Fruit fly (Drosophila melanogaster) whole organism, embryonic: ENCODE measurements around the gene Gmap.

ENCODE experiments used
- Atf6 ChIP-seq: fragments of 200-800 bp; sonication (Bioruptor generic); IDR thresholded peaks from 2 replicates; pipeline ENCODE4 v1.3.6; 2022; ENCODE audit warnings: missing biosample characterization, missing genetic modification characterization
- B-H1 ChIP-seq: fragments of 200-800 bp; sonication (Bioruptor generic); IDR thresholded peaks from 3 replicates; pipeline ENCODE4 v1.3.6; 2022; ENCODE audit warnings: missing biosample characterization, missing genetic modification characterization
- BEAF-32 ChIP-seq: fragments of 200-800 bp; sonication (Bioruptor generic); optimal IDR thresholded peaks from 3 replicates; lab custom pipeline; 2017; ENCODE audit warnings: missing biosample characterization, missing genetic modification characterization, mild to moderate bottlenecking, moderate library complexity, missing genetic modification reagents
- Bdp1 ChIP-seq: fragments of 200-800 bp; sonication (Bioruptor generic); optimal IDR thresholded peaks from 3 replicates; lab custom pipeline; 2016; ENCODE audit warnings: missing biosample characterization, missing genetic modification characterization
- CG12219 ChIP-seq: fragments of 200-800 bp; sonication (Bioruptor generic); optimal IDR thresholded peaks from 3 replicates; lab custom pipeline; 2018; ENCODE audit warnings: missing biosample characterization, mild to moderate bottlenecking, missing genetic modification characterization
- CG12391 ChIP-seq: fragments of 200-800 bp; sonication (Bioruptor generic); optimal IDR thresholded peaks from 3 replicates; lab custom pipeline; 2018; ENCODE audit warnings: missing biosample characterization, mild to moderate bottlenecking, missing genetic modification characterization, moderate library complexity
- CG12942 ChIP-seq: fragments of 200-800 bp; sonication (Bioruptor generic); optimal IDR thresholded peaks from 3 replicates; lab custom pipeline; 2016; ENCODE audit warnings: missing biosample characterization, missing genetic modification characterization
- CG14441 ChIP-seq: fragments of 200-800 bp; sonication (Bioruptor generic); IDR thresholded peaks from 2 replicates; pipeline ENCODE4 v1.3.6; 2022; ENCODE audit warnings: missing biosample characterization, missing genetic modification characterization
- CG14667 ChIP-seq: fragments of 200-800 bp; sonication (Bioruptor generic); IDR thresholded peaks from 2 replicates; pipeline ENCODE4 v1.3.6; 2022; ENCODE audit warnings: missing biosample characterization, missing genetic modification characterization
- CG17186 ChIP-seq: fragments of 200-800 bp; sonication (Bioruptor generic); optimal IDR thresholded peaks from 3 replicates; lab custom pipeline; 2017; ENCODE audit warnings: missing biosample characterization, missing genetic modification reagents, missing genetic modification characterization
- CG18619 ChIP-seq: fragments of 200-800 bp; sonication (Bioruptor generic); optimal IDR thresholded peaks from 3 replicates; lab custom pipeline; 2017; ENCODE audit warnings: missing biosample characterization, mild to moderate bottlenecking, missing genetic modification characterization
- CG30403 ChIP-seq: fragments of 200-800 bp; sonication (Bioruptor generic); optimal IDR thresholded peaks from 3 replicates; lab custom pipeline; 2016; ENCODE audit warnings: missing biosample characterization, missing genetic modification characterization
- CG4282 ChIP-seq: fragments of 200-800 bp; sonication (Bioruptor generic); optimal IDR thresholded peaks from 2 replicates; lab custom pipeline; 2016; ENCODE audit warnings: missing biosample characterization, missing genetic modification characterization
- CG4328 ChIP-seq: fragments of 200-800 bp; sonication (Bioruptor generic); optimal IDR thresholded peaks from 3 replicates; lab custom pipeline; 2017; ENCODE audit warnings: missing biosample characterization, missing genetic modification reagents, missing genetic modification characterization
- CG4424 ChIP-seq: fragments of 200-800 bp; sonication (Bioruptor generic); optimal IDR thresholded peaks from 3 replicates; lab custom pipeline; 2016; ENCODE audit warnings: missing biosample characterization, missing genetic modification characterization
- CG8290 ChIP-seq, 3 experiments: fragments of 200-800 bp; sonication (Bioruptor generic); optimal IDR thresholded peaks; 2 replicates each; lab custom pipeline; 2016 to 2019; ENCODE audit warnings: missing biosample characterization in 3 of 3, missing genetic modification characterization in 3 of 3, mild to moderate bottlenecking in 2 of 3, moderate library complexity in 1 of 3
- Chrac-16 ChIP-seq: fragments of 200-800 bp; sonication (Bioruptor generic); optimal IDR thresholded peaks from 3 replicates; lab custom pipeline; 2016; ENCODE audit warnings: missing biosample characterization, missing genetic modification characterization
- HHEX ChIP-seq: fragments of 200-800 bp; sonication (Bioruptor generic); optimal IDR thresholded peaks from 3 replicates; lab custom pipeline; 2017; ENCODE audit warnings: missing biosample characterization, mild to moderate bottlenecking, missing genetic modification characterization, missing genetic modification reagents
- HLH4C ChIP-seq: fragments of 200-800 bp; sonication (Bioruptor generic); IDR thresholded peaks from 3 replicates; pipeline ENCODE4 v1.3.6; 2022; ENCODE audit warnings: missing biosample characterization, missing genetic modification characterization; ENCODE audit not compliant: partially characterized antibody
- Hmr ChIP-seq: fragments of 200-800 bp; sonication (Bioruptor generic); optimal IDR thresholded peaks from 3 replicates; lab custom pipeline; 2017; ENCODE audit warnings: mild to moderate bottlenecking, missing biosample characterization, missing genetic modification reagents, missing genetic modification characterization
- Lpt ChIP-seq: fragments of >200 bp; optimal IDR thresholded peaks from 2 replicates; lab custom pipeline; 2018; ENCODE audit warnings: missing biosample characterization, missing genetic modification characterization
- MBD-R2 ChIP-seq: fragments of 200-800 bp; sonication (Bioruptor generic); IDR thresholded peaks from 2 replicates; pipeline ENCODE4 v1.3.6; 2022; ENCODE audit warnings: missing biosample characterization, missing genetic modification characterization
- MTF-1 ChIP-seq: fragments of 200-800 bp; sonication (Bioruptor generic); optimal IDR thresholded peaks from 2 replicates; lab custom pipeline; 2018; ENCODE audit warnings: missing biosample characterization, mild to moderate bottlenecking, missing genetic modification characterization, borderline replicate concordance
- Mes4 ChIP-seq: fragments of 200-800 bp; sonication (Bioruptor generic); optimal IDR thresholded peaks from 2 replicates; lab custom pipeline; 2016; ENCODE audit warnings: missing biosample characterization, missing genetic modification characterization
- Pdp1 ChIP-seq, 2 experiments: fragments of 200-800 bp; sonication (Bioruptor generic); optimal IDR thresholded peaks; 3 replicates each; lab custom pipeline; 2016; ENCODE audit warnings: missing biosample characterization in 2 of 2, missing genetic modification characterization in 2 of 2, mild to moderate bottlenecking in 1 of 2, moderate library complexity in 1 of 2
- Ptx1 ChIP-seq: fragments of 200-800 bp; sonication (Bioruptor generic); IDR thresholded peaks from 2 replicates; pipeline ENCODE4 v1.3.6; 2022; ENCODE audit warnings: missing biosample characterization, missing genetic modification characterization
- Ravus ChIP-seq: fragments of 200-800 bp; sonication (Bioruptor generic); IDR thresholded peaks from 2 replicates; pipeline ENCODE4 v1.3.6; 2022; ENCODE audit warnings: missing biosample characterization, missing genetic modification characterization
- Side ChIP-seq: fragments of 200-800 bp; sonication (Bioruptor generic); optimal IDR thresholded peaks from 2 replicates; lab custom pipeline; 2016; ENCODE audit warnings: missing biosample characterization, missing genetic modification characterization
- Sox100B ChIP-seq: fragments of 200-800 bp; sonication (Bioruptor generic); optimal IDR thresholded peaks from 3 replicates; lab custom pipeline; 2018; ENCODE audit warnings: missing biosample characterization, mild to moderate bottlenecking, missing genetic modification characterization
- Vsx1 ChIP-seq: fragments of 200-800 bp; sonication (Bioruptor generic); optimal IDR thresholded peaks from 2 replicates; lab custom pipeline; 2017; ENCODE audit warnings: missing biosample characterization, mild to moderate bottlenecking, missing genetic modification characterization, missing genetic modification reagents
- ap ChIP-seq: fragments of 200-800 bp; sonication (Bioruptor generic); IDR thresholded peaks from 2 replicates; pipeline ENCODE4 v1.3.6; 2022; ENCODE audit warnings: missing biosample characterization, missing genetic modification characterization
- bsh ChIP-seq, 2 experiments: fragments of 200-800 bp; sonication (Bioruptor generic); optimal IDR thresholded peaks; 2 replicates each; lab custom pipeline; 2017 to 2018; ENCODE audit warnings: mild to moderate bottlenecking in 2 of 2, missing biosample characterization in 2 of 2, missing genetic modification characterization in 2 of 2, moderate library complexity in 1 of 2
- cas ChIP-seq: fragments of 200-800 bp; sonication (Bioruptor generic); IDR thresholded peaks from 2 replicates; pipeline ENCODE4 v1.3.6; 2022; ENCODE audit warnings: missing biosample characterization, missing genetic modification characterization
- corto ChIP-seq: fragments of 200-800 bp; sonication (Bioruptor generic); optimal IDR thresholded peaks from 2 replicates; lab custom pipeline; 2016; ENCODE audit warnings: missing biosample characterization, mild to moderate bottlenecking, missing genetic modification characterization, moderate library complexity
- dysf ChIP-seq: fragments of 200-800 bp; sonication (Bioruptor generic); IDR thresholded peaks from 3 replicates; pipeline ENCODE4 v1.3.6; 2022; ENCODE audit warnings: missing biosample characterization, missing genetic modification characterization
- ham ChIP-seq: fragments of 200-800 bp; sonication (Bioruptor generic); IDR thresholded peaks from 2 replicates; pipeline ENCODE4 v1.3.6; 2022; ENCODE audit warnings: missing biosample characterization, missing genetic modification characterization
- her ChIP-seq: fragments of 200-800 bp; sonication (Bioruptor generic); optimal IDR thresholded peaks from 2 replicates; lab custom pipeline; 2016; ENCODE audit warnings: missing biosample characterization, missing genetic modification characterization
- hkb ChIP-seq, 2 experiments: fragments of 200-800 bp in 1 of 2; fragments of >200 bp in 1 of 2; sonication (Bioruptor generic) in 1 of 2; IDR thresholded peaks in 1 of 2; optimal IDR thresholded peaks in 1 of 2; 2 replicates each; pipeline versions ENCODE4 v1.3.6 to Lab custom; 2017 to 2022; ENCODE audit warnings: missing biosample characterization in 1 of 2, missing genetic modification characterization in 1 of 2
- lilli ChIP-seq: fragments of 200-800 bp; sonication (Bioruptor generic); optimal IDR thresholded peaks from 3 replicates; lab custom pipeline; 2016; ENCODE audit warnings: missing biosample characterization, missing genetic modification characterization
- maf-S ChIP-seq: fragments of 200-800 bp; sonication (Bioruptor generic); optimal IDR thresholded peaks from 2 replicates; lab custom pipeline; 2016; ENCODE audit warnings: missing biosample characterization, missing genetic modification characterization
- nmo ChIP-seq: fragments of 200-800 bp; sonication (Bioruptor generic); optimal IDR thresholded peaks from 2 replicates; lab custom pipeline; 2018; ENCODE audit warnings: missing biosample characterization, mild to moderate bottlenecking, missing genetic modification characterization, moderate library complexity
- pfk ChIP-seq: fragments of 200-800 bp; sonication (Bioruptor generic); optimal IDR thresholded peaks from 2 replicates; lab custom pipeline; 2018; ENCODE audit warnings: missing biosample characterization, mild to moderate bottlenecking, missing genetic modification characterization, moderate library complexity
- pnt ChIP-seq: fragments of 200-800 bp; sonication (Bioruptor generic); optimal IDR thresholded peaks from 3 replicates; lab custom pipeline; 2016; ENCODE audit warnings: missing biosample characterization, missing genetic modification characterization
- ranshi ChIP-seq: fragments of 200-800 bp; sonication (Bioruptor generic); IDR thresholded peaks from 2 replicates; pipeline ENCODE4 v1.3.6; 2022; ENCODE audit warnings: missing biosample characterization, missing genetic modification characterization
- rib ChIP-seq: fragments of 200-800 bp; sonication (Bioruptor generic); IDR thresholded peaks from 2 replicates; pipeline ENCODE4 v1.3.6; 2022; ENCODE audit warnings: missing biosample characterization, missing genetic modification characterization
- shn ChIP-seq: fragments of 200-800 bp; sonication (Bioruptor generic); optimal IDR thresholded peaks from 3 replicates; lab custom pipeline; 2016; ENCODE audit warnings: missing biosample characterization, missing genetic modification characterization
- sob ChIP-seq: fragments of 200-800 bp; sonication (Bioruptor generic); IDR thresholded peaks from 2 replicates; pipeline ENCODE4 v1.3.6; 2022; ENCODE audit warnings: missing biosample characterization, missing genetic modification characterization
- wdn ChIP-seq: fragments of 200-800 bp; sonication (Bioruptor generic); IDR thresholded peaks from 2 replicates; pipeline ENCODE4 v1.3.6; 2022; ENCODE audit warnings: missing biosample characterization, missing genetic modification characterization
- wor ChIP-seq: fragments of 200-800 bp; sonication (Bioruptor generic); IDR thresholded peaks from 2 replicates; pipeline ENCODE4 v1.3.6; 2022; ENCODE audit warnings: missing biosample characterization, missing genetic modification characterization
- yki ChIP-seq: fragments of >200 bp; optimal IDR thresholded peaks from 3 replicates; lab custom pipeline; 2018
- zf30C ChIP-seq: fragments of 200-800 bp; sonication (Bioruptor generic); optimal IDR thresholded peaks from 3 replicates; lab custom pipeline; 2018; ENCODE audit warnings: missing biosample characterization, mild to moderate bottlenecking, missing genetic modification characterization

The Gmap gene

DNA sequence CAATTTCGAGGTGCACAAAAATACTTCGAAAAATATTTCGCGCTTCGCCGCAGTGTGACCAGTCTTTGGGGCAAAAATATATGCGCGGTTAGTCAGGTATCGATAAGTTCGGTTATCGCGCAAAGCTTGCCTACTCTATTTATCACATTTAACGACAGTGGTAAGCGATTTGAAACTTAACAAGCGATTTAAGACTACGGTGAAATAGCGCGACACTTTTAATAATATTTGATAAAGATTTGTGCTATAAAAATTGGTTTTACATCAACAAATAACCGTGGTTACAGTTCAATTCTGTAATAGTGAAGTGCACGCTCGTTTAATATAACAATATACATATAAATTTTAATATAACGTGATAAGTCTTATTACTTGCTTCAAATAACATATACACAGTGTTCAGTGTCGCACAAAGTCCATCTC lies 11.3 kb upstream of the Gmap start, which contains the start of gene mh (continued):
- TF ChIP-seq MTF-1 (GFP tag; lab: Kevin White, UChicago) (no peak), shn (no peak), wor (GFP tag; lab: Robert Waterston, UW) (no peak), CG14667 (GFP tag; lab: Robert Waterston, UW) (no peak), CG17186 (GFP tag; lab: Kevin White, UChicago) (peak; percentile 75), ap (GFP tag; lab: Robert Waterston, UW) (no peak), Sox100B (GFP tag; lab: Kevin White, UChicago) (no peak), Chrac-16 (peak; percentile 34), MBD-R2 (peak; percentile 66), Vsx1 (GFP tag; lab: Kevin White, UChicago) (no peak), CG4282 (GFP tag; lab: Kevin White, UChicago) (no peak), nmo (GFP tag; lab: Kevin White, UChicago) (peak; percentile 62), corto (no peak), Ravus (GFP tag; lab: Robert Waterston, UW) (no peak), HHEX (GFP tag; lab: Kevin White, UChicago) (no peak), BEAF-32 (GFP tag; lab: Kevin White, UChicago) (peak; percentile 73), CG8290 (GFP tag; optimal IDR thresholded peaks at IDR 0.05; lab: Kevin White, UChicago) (no peak), CG8290 (tag; optimal IDR thresholded peaks at IDR 0.05; lab: Kevin White, UChicago) (no peak), CG12942 (no peak), ranshi (GFP tag; lab: Robert Waterston, UW) (no peak), CG12391 (peak; percentile 38), yki (lab: Kevin White, UChicago) (no peak), bsh (GFP tag; optimal IDR thresholded peaks at IDR 0.05; lab: Kevin White, UChicago) (peak in 1 of 2 experiments; percentile 10), CG4424 (peak; percentile 31), lilli (no peak), pnt (no peak), CG4328 (no peak), Ptx1 (GFP tag; lab: Robert Waterston, UW) (no peak), HLH4C (GFP tag; lab: Robert Waterston, UW) (peak; percentile 58), Atf6 (no peak), sob (GFP tag; lab: Robert Waterston, UW) (no peak; the same call in 1 of the 2 replicates), Mes4 (GFP tag; lab: Kevin White, UChicago) (no peak), hkb (optimal IDR thresholded peaks at IDR 0.05; lab: Kevin White, UChicago) (no peak), hkb (GFP tag; IDR thresholded peaks at IDR 0.05; lab: Robert Waterston, UW) (no peak), ham (GFP tag; lab: Robert Waterston, UW) (no peak), maf-S (GFP tag; lab: Kevin White, UChicago) (no peak), dysf (GFP tag; lab: Robert Waterston, UW) (peak; percentile 48; the same call in 1 of the 3 replicates), rib (no peak), Lpt (no peak), B-H1 (GFP tag; lab: Robert Waterston, UW) (no peak), Hmr (no peak), CG18619 (GFP tag; lab: Kevin White, UChicago) (no peak), Pdp1 (GFP tag; optimal IDR thresholded peaks at IDR 0.05; lab: Kevin White, UChicago) (no peak), Side (GFP tag; lab: Kevin White, UChicago) (no peak), pfk (GFP tag; lab: Kevin White, UChicago) (no peak), her (no peak), cas (GFP tag; lab: Robert Waterston, UW) (no peak), CG12219 (GFP tag; lab: Kevin White, UChicago) (no peak), CG30403 (GFP tag; lab: Kevin White, UChicago) (peak; percentile 52), Bdp1 (GFP tag; lab: Kevin White, UChicago) (no peak), wdn (no peak), zf30C (GFP tag; lab: Kevin White, UChicago) (no peak), CG14441 (GFP tag; lab: Robert Waterston, UW) (peak; percentile 30; the same call in 1 of the 2 replicates)
